Fruit fly (Drosophila melanogaster): ENCODE data around the gene CG32815.

Gene CG32815

DNA sequence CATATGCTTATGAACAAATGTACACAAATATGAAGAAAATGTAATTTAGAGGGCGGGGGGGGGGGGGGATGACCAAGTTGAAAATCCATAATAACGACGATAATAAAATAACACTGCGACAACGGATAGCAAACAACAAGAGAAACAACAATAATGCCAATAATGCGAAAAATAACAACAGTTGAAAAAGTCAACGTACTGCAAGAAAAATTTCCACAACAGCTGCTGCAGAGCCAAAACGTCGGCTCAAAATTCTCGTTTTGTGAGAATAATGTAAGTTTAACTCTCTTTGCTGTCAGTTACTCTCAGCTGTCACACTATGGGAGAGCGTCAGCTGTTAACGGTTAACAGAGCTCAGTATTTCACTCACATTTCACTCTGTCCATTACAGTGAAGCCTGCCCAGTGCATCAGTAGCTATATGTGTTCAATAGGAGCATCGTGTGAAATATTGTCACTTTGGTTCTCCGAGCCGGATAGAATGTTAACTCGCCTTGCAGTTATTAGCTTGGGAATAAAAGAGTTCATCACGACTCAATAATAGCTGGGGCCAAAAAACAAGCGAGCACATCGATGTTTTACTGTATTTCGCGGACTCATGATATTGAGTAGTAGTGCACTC lies 31.4 kb upstream of the CG32815 start (continued):
- TF ChIP-seq CG17186 (GFP tag; optimal IDR thresholded peaks at IDR 0.05) (no peak), PHDP (tag; optimal IDR thresholded peaks at IDR 0.05) (peak; percentile 85), CG17328 (GFP tag; IDR thresholded peaks at IDR 0.05) (peak; percentile 87), CG11696 (GFP tag; IDR thresholded peaks at IDR 0.05) (peak; percentile 64), Pdp1 (GFP tag; optimal IDR thresholded peaks at IDR 0.05) (peak; percentile 71 to 87), yki (optimal IDR thresholded peaks at IDR 0.05) (peak; percentile 26), cad (GFP tag; optimal IDR thresholded peaks at IDR 0.05) (no peak), her (GFP tag; optimal IDR thresholded peaks at IDR 0.05) (peak; percentile 85), CG17359 (tag; optimal IDR thresholded peaks at IDR 0.05) (peak; percentile 82), klu (GFP tag; IDR thresholded peaks at IDR 0.05) (peak; percentile 44; the same call in 1 of the 2 replicates), gt (GFP tag; IDR thresholded peaks at IDR 0.05) (no peak), CG7839 (tag; optimal IDR thresholded peaks at IDR 0.05) (peak; percentile 86), CG17829 (tag; optimal IDR thresholded peaks at IDR 0.05) (peak; percentile 78), seq (GFP tag; IDR thresholded peaks at IDR 0.05) (peak; percentile 83), en (GFP tag; optimal IDR thresholded peaks at IDR 0.05) (peak; percentile 66), danr (GFP tag; IDR thresholded peaks at IDR 0.05) (peak; percentile 66), Doc3 (GFP tag; IDR thresholded peaks at IDR 0.05; ENCODE audit: partially characterized antibody) (no peak), Fer3 (tag; optimal IDR thresholded peaks at IDR 0.05) (peak; percentile 79), Meics (GFP tag; optimal IDR thresholded peaks at IDR 0.05) (peak; percentile 78), dimm (GFP tag; IDR thresholded peaks at IDR 0.05) (no peak), CoRest (tag; optimal IDR thresholded peaks at IDR 0.05) (peak; percentile 79), CG17802 (tag; optimal IDR thresholded peaks at IDR 0.05) (peak; percentile 30), Gug (GFP tag; IDR thresholded peaks at IDR 0.05) (peak; percentile 79), CG2129 (GFP tag; IDR thresholded peaks at IDR 0.05; ENCODE audit: partially characterized antibody) (no peak), CG30403 (GFP tag; optimal IDR thresholded peaks at IDR 0.05) (peak; percentile 83), CG10565 (GFP tag; optimal IDR thresholded peaks at IDR 0.05) (no peak), CG15601 (tag; optimal IDR thresholded peaks at IDR 0.05) (peak; percentile 45), ash1 (GFP tag; optimal IDR thresholded peaks at IDR 0.05) (no peak), ap (GFP tag; IDR thresholded peaks at IDR 0.05) (peak; percentile 74), H15 (GFP tag; IDR thresholded peaks at IDR 0.05) (peak; percentile 67; the same call in 2 of the 3 replicates), prd (optimal IDR thresholded peaks at IDR 0.05) (no peak), prd (GFP tag; IDR thresholded peaks at IDR 0.05) (peak; percentile 86), toy (GFP tag; IDR thresholded peaks at IDR 0.05) (no peak), aop (GFP tag; IDR thresholded peaks at IDR 0.05) (no peak), CG12942 (GFP tag; optimal IDR thresholded peaks at IDR 0.05) (peak; percentile 76), CG4360 (GFP tag; IDR thresholded peaks at IDR 0.05) (0 out of 2 replicates have a peak, but pooled peaks have one; percentile 23), CG4820 (GFP tag; optimal IDR thresholded peaks at IDR 0.05) (peak; percentile 61), hb (GFP tag; IDR thresholded peaks at IDR 0.05; ENCODE audit: partially characterized antibody) (no peak), repo (GFP tag; optimal IDR thresholded peaks at IDR 0.05) (peak; percentile 60), sim (GFP tag; IDR thresholded peaks at IDR 0.05) (0 out of 2 replicates have a peak, but pooled peaks have one; percentile 34), B-H2 (GFP tag; optimal IDR thresholded peaks at IDR 0.05) (peak; percentile 30), Max (GFP tag; optimal IDR thresholded peaks at IDR 0.05) (peak; percentile 53), Bteb2 (GFP tag; optimal IDR thresholded peaks at IDR 0.05) (peak; percentile 62), CG2712 (tag; optimal IDR thresholded peaks at IDR 0.05) (peak; percentile 83), wor (GFP tag; IDR thresholded peaks at IDR 0.05) (peak; percentile 54; the same call in 1 of the 2 replicates), CG2120 (GFP tag; optimal IDR thresholded peaks at IDR 0.05) (peak; percentile 82), tap (tag; optimal IDR thresholded peaks at IDR 0.05) (peak; percentile 73), NFAT (GFP tag; IDR thresholded peaks at IDR 0.05) (peak; percentile 70), MTF-1 (GFP tag; optimal IDR thresholded peaks at IDR 0.05; ENCODE audit: borderline replicate concordance) (peak; percentile 12), ssp (GFP tag; IDR thresholded peaks at IDR 0.05) (peak; percentile 52; the same call in 1 of the 2 replicates), CG8478 (optimal IDR thresholded peaks at IDR 0.05) (no peak)
